Fruit fly (Drosophila melanogaster) whole organism, embryonic: ENCODE measurements around the gene Naxe.

Experiments
- Ada2b ChIP-seq: fragments of 200-800 bp; sonication (Bioruptor generic); IDR thresholded peaks from 2 replicates; pipeline ENCODE4 v1.3.6; 2022; ENCODE audit warnings: missing biosample characterization, missing genetic modification characterization
- CG10565 ChIP-seq: fragments of 200-800 bp; sonication (Bioruptor generic); optimal IDR thresholded peaks from 3 replicates; lab custom pipeline; 2016; ENCODE audit warnings: missing biosample characterization, mild to moderate bottlenecking, missing genetic modification characterization
- CG11247 ChIP-seq: fragments of 200-800 bp; sonication (Bioruptor generic); IDR thresholded peaks from 2 replicates; pipeline ENCODE4 v1.3.6; 2022; ENCODE audit warnings: missing biosample characterization, missing genetic modification characterization
- CG11398 ChIP-seq: fragments of 200-800 bp; sonication (Bioruptor generic); optimal IDR thresholded peaks from 2 replicates; lab custom pipeline; 2016; ENCODE audit warnings: missing biosample characterization, missing genetic modification characterization
- CG11723 ChIP-seq: fragments of 200-800 bp; sonication (Bioruptor generic); optimal IDR thresholded peaks from 2 replicates; lab custom pipeline; 2017; ENCODE audit warnings: missing biosample characterization, mild to moderate bottlenecking, missing genetic modification characterization
- CG12391 ChIP-seq: fragments of 200-800 bp; sonication (Bioruptor generic); optimal IDR thresholded peaks from 3 replicates; lab custom pipeline; 2018; ENCODE audit warnings: missing biosample characterization, mild to moderate bottlenecking, missing genetic modification characterization, moderate library complexity
- CG13296 ChIP-seq: fragments of 200-800 bp; sonication (Bioruptor generic); optimal IDR thresholded peaks from 3 replicates; lab custom pipeline; 2018; ENCODE audit warnings: missing biosample characterization, mild to moderate bottlenecking, missing genetic modification characterization
- CG13424 ChIP-seq: fragments of 200-800 bp; sonication (Bioruptor generic); optimal IDR thresholded peaks from 2 replicates; lab custom pipeline; 2019; ENCODE audit warnings: missing biosample characterization, mild to moderate bottlenecking, missing genetic modification characterization, moderate library complexity
- CG13775 ChIP-seq: fragments of 200-800 bp; sonication (Bioruptor generic); optimal IDR thresholded peaks from 3 replicates; lab custom pipeline; 2017; ENCODE audit warnings: missing biosample characterization, mild to moderate bottlenecking, missing genetic modification characterization
- CG1529 ChIP-seq: fragments of 200-800 bp; sonication (Bioruptor generic); optimal IDR thresholded peaks from 3 replicates; lab custom pipeline; 2018; ENCODE audit warnings: missing biosample characterization, missing genetic modification characterization
- CG15479 ChIP-seq: fragments of 200-800 bp; sonication (Bioruptor generic); optimal IDR thresholded peaks from 3 replicates; lab custom pipeline; 2019; ENCODE audit warnings: missing biosample characterization, mild to moderate bottlenecking, missing genetic modification characterization, moderate library complexity
- CG17385 ChIP-seq: fragments of 200-800 bp; sonication (Bioruptor generic); optimal IDR thresholded peaks from 3 replicates; lab custom pipeline; 2018; ENCODE audit warnings: missing biosample characterization, mild to moderate bottlenecking, missing genetic modification characterization
- CG18262 ChIP-seq: fragments of 200-800 bp; optimal IDR thresholded peaks from 3 replicates; lab custom pipeline; 2019; ENCODE audit warnings: missing biosample characterization, mild to moderate bottlenecking, missing genetic modification characterization, moderate library complexity
- CG2202 ChIP-seq: fragments of 200-800 bp; sonication (Bioruptor generic); optimal IDR thresholded peaks from 2 replicates; lab custom pipeline; 2018; ENCODE audit warnings: missing biosample characterization, mild to moderate bottlenecking, missing genetic modification characterization
- CG32767 ChIP-seq: fragments of 200-800 bp; sonication (Bioruptor generic); IDR thresholded peaks from 2 replicates; pipeline ENCODE4 v1.3.6; 2022; ENCODE audit warnings: missing biosample characterization, missing genetic modification characterization
- CG34224 ChIP-seq: fragments of 200-800 bp; sonication (Bioruptor generic); IDR thresholded peaks from 3 replicates; pipeline ENCODE4 v1.3.6; 2022; ENCODE audit warnings: missing biosample characterization, missing genetic modification characterization; ENCODE audit not compliant: partially characterized antibody
- CG4328 ChIP-seq: fragments of 200-800 bp; sonication (Bioruptor generic); optimal IDR thresholded peaks from 3 replicates; lab custom pipeline; 2017; ENCODE audit warnings: missing biosample characterization, missing genetic modification reagents, missing genetic modification characterization
- CG8089 ChIP-seq: fragments of 200-800 bp; sonication (Bioruptor generic); optimal IDR thresholded peaks from 3 replicates; lab custom pipeline; 2016; ENCODE audit warnings: missing biosample characterization, missing genetic modification characterization
- CG9876 ChIP-seq: fragments of 200-800 bp; sonication (Bioruptor generic); optimal IDR thresholded peaks from 2 replicates; lab custom pipeline; 2016; ENCODE audit warnings: missing biosample characterization, missing genetic modification characterization
- CrebB ChIP-seq: fragments of 200-800 bp; sonication (Bioruptor generic); optimal IDR thresholded peaks from 3 replicates; lab custom pipeline; 2018; ENCODE audit warnings: missing biosample characterization, mild to moderate bottlenecking, missing genetic modification characterization
- D19B ChIP-seq: fragments of 200-800 bp; sonication (Bioruptor generic); optimal IDR thresholded peaks from 2 replicates; lab custom pipeline; 2017; ENCODE audit warnings: missing biosample characterization, mild to moderate bottlenecking, missing genetic modification characterization
- Doc2 ChIP-seq: fragments of 200-800 bp; sonication (Bioruptor generic); IDR thresholded peaks from 2 replicates; pipeline ENCODE4 v1.3.6; 2022; ENCODE audit warnings: missing biosample characterization, missing genetic modification characterization
- E2f1 ChIP-seq: fragments of 200-800 bp; sonication (Bioruptor generic); IDR thresholded peaks from 2 replicates; pipeline ENCODE4 v1.3.6; 2022; ENCODE audit warnings: missing biosample characterization, missing genetic modification characterization
- Eip74EF ChIP-seq, 2 experiments: fragments of 200-800 bp in 1 of 2; fragments of >200 bp in 1 of 2; sonication (Bioruptor generic) in 1 of 2; optimal IDR thresholded peaks; 2 replicates each; lab custom pipeline; 2017 to 2019; ENCODE audit warnings: missing biosample characterization in 2 of 2, missing genetic modification characterization in 2 of 2, mild to moderate bottlenecking in 1 of 2, moderate library complexity in 1 of 2
- Gug ChIP-seq: fragments of 200-800 bp; sonication (Bioruptor generic); IDR thresholded peaks from 4 replicates; pipeline ENCODE4 v1.3.6; 2022; ENCODE audit warnings: missing biosample characterization, missing genetic modification characterization
- HLH54F ChIP-seq: fragments of 200-800 bp; sonication (Bioruptor generic); optimal IDR thresholded peaks from 3 replicates; lab custom pipeline; 2016; ENCODE audit warnings: missing biosample characterization, missing genetic modification characterization
- Oli ChIP-seq: fragments of 200-800 bp; sonication (Bioruptor generic); optimal IDR thresholded peaks from 2 replicates; lab custom pipeline; 2018; ENCODE audit warnings: missing biosample characterization, mild to moderate bottlenecking, missing genetic modification characterization, moderate library complexity
- Xbp1 ChIP-seq: fragments of 200-800 bp; sonication (Bioruptor generic); optimal IDR thresholded peaks from 3 replicates; lab custom pipeline; 2016; ENCODE audit warnings: missing biosample characterization, mild to moderate bottlenecking, missing genetic modification characterization
- ab ChIP-seq: fragments of 200-800 bp; sonication (Bioruptor generic); optimal IDR thresholded peaks from 2 replicates; lab custom pipeline; 2016; ENCODE audit warnings: missing biosample characterization, missing genetic modification characterization
- aop ChIP-seq: fragments of 200-800 bp; sonication (Bioruptor generic); IDR thresholded peaks from 2 replicates; pipeline ENCODE4 v1.3.6; 2022; ENCODE audit warnings: missing biosample characterization, missing genetic modification characterization
- crp ChIP-seq, 2 experiments: fragments of 200-800 bp; sonication (Bioruptor generic); optimal IDR thresholded peaks; 2 replicates in 1 of 2; 3 replicates in 1 of 2; lab custom pipeline; 2017; ENCODE audit warnings: missing biosample characterization in 2 of 2, missing genetic modification characterization in 2 of 2, mild to moderate bottlenecking in 1 of 2, moderate library complexity in 1 of 2
- danr ChIP-seq: fragments of 200-800 bp; sonication (Bioruptor generic); IDR thresholded peaks from 2 replicates; pipeline ENCODE4 v1.3.6; 2022; ENCODE audit warnings: missing biosample characterization, missing genetic modification characterization
- dmrt11E ChIP-seq: fragments of 200-800 bp; sonication (Bioruptor generic); optimal IDR thresholded peaks from 3 replicates; lab custom pipeline; 2018; ENCODE audit warnings: missing biosample characterization, mild to moderate bottlenecking, missing genetic modification characterization, moderate library complexity
- eyg ChIP-seq: fragments of 200-800 bp; sonication (Bioruptor generic); optimal IDR thresholded peaks from 3 replicates; lab custom pipeline; 2016; ENCODE audit warnings: missing biosample characterization, missing genetic modification characterization
- gcm2 ChIP-seq: fragments of 200-800 bp; sonication (Bioruptor generic); optimal IDR thresholded peaks from 2 replicates; lab custom pipeline; 2016; ENCODE audit warnings: missing biosample characterization, missing genetic modification characterization
- grn ChIP-seq: fragments of 200-800 bp; sonication (Bioruptor generic); optimal IDR thresholded peaks from 3 replicates; lab custom pipeline; 2017; ENCODE audit warnings: missing biosample characterization, missing genetic modification characterization
- gt ChIP-seq: fragments of 200-800 bp; sonication (Bioruptor generic); IDR thresholded peaks from 2 replicates; pipeline ENCODE4 v1.3.6; 2022; ENCODE audit warnings: missing biosample characterization, missing genetic modification characterization
- hth ChIP-seq: fragments of >200 bp; optimal IDR thresholded peaks from 2 replicates; lab custom pipeline; 2017; ENCODE audit warnings: inconsistent platforms
- klu ChIP-seq: fragments of 200-800 bp; sonication (Bioruptor generic); IDR thresholded peaks from 2 replicates; pipeline ENCODE4 v1.3.6; 2022; ENCODE audit warnings: missing biosample characterization, missing genetic modification characterization
- onecut ChIP-seq: fragments of 200-800 bp; sonication (Bioruptor generic); IDR thresholded peaks from 2 replicates; pipeline ENCODE4 v1.3.6; 2022; ENCODE audit warnings: missing biosample characterization, missing genetic modification characterization
- p53 ChIP-seq: fragments of 200-800 bp; sonication (Bioruptor generic); optimal IDR thresholded peaks from 2 replicates; lab custom pipeline; 2016; ENCODE audit warnings: missing biosample characterization, missing genetic modification characterization
- sc ChIP-seq, 3 experiments: fragments of >200 bp in 2 of 3; fragments of 200-800 bp in 1 of 3; sonication (Bioruptor generic) in 1 of 3; optimal IDR thresholded peaks; 2 replicates in 2 of 3; 3 replicates in 1 of 3; lab custom pipeline; 2017; ENCODE audit warnings: mild to moderate bottlenecking in 1 of 3, missing biosample characterization in 1 of 3, missing genetic modification characterization in 1 of 3, missing genetic modification reagents in 1 of 3
- schlank ChIP-seq: fragments of 200-800 bp; sonication (Bioruptor generic); optimal IDR thresholded peaks from 2 replicates; lab custom pipeline; 2018; ENCODE audit warnings: missing biosample characterization, mild to moderate bottlenecking, missing genetic modification characterization
- seq ChIP-seq: fragments of 200-800 bp; sonication (Bioruptor generic); IDR thresholded peaks from 2 replicates; pipeline ENCODE4 v1.3.6; 2022; ENCODE audit warnings: missing biosample characterization, missing genetic modification characterization
- so ChIP-seq: fragments of 200-800 bp; sonication (Bioruptor generic); IDR thresholded peaks from 3 replicates; pipeline ENCODE4 v1.3.6; 2022; ENCODE audit warnings: missing biosample characterization, missing genetic modification characterization
- tgo ChIP-seq: fragments of 200-800 bp; sonication (Bioruptor generic); IDR thresholded peaks from 3 replicates; pipeline ENCODE4 v1.3.6; 2022; ENCODE audit warnings: missing biosample characterization, missing genetic modification characterization
- toy ChIP-seq: fragments of 200-800 bp; sonication (Bioruptor generic); IDR thresholded peaks from 2 replicates; pipeline ENCODE4 v1.3.6; 2022; ENCODE audit warnings: missing biosample characterization, missing genetic modification characterization
- trem ChIP-seq: fragments of 200-800 bp; optimal IDR thresholded peaks from 3 replicates; lab custom pipeline; 2019; ENCODE audit warnings: missing biosample characterization, mild to moderate bottlenecking, missing genetic modification characterization, moderate library complexity
- trh ChIP-seq: fragments of 200-800 bp; sonication (Bioruptor generic); optimal IDR thresholded peaks from 2 replicates; lab custom pipeline; 2016; ENCODE audit warnings: missing biosample characterization, missing genetic modification characterization
- tx ChIP-seq: fragments of 200-800 bp; sonication (Bioruptor generic); optimal IDR thresholded peaks from 2 replicates; lab custom pipeline; 2016; ENCODE audit warnings: missing biosample characterization, missing genetic modification characterization
- wdn ChIP-seq: fragments of 200-800 bp; sonication (Bioruptor generic); IDR thresholded peaks from 2 replicates; pipeline ENCODE4 v1.3.6; 2022; ENCODE audit warnings: missing biosample characterization, missing genetic modification characterization
- wor ChIP-seq: fragments of 200-800 bp; sonication (Bioruptor generic); IDR thresholded peaks from 2 replicates; pipeline ENCODE4 v1.3.6; 2022; ENCODE audit warnings: missing biosample characterization, missing genetic modification characterization

Naxe gene

dm6 chrX:10067528-10067927, 18.4 kb downstream of the Naxe start (continued):
- TF ChIP-seq klu (GFP tag; lab: Robert Waterston, UW) = peak; percentile 36; the same call in 1 of the 2 replicates
- no peak for TF ChIP-seq CG4328
- TF ChIP-seq CG8089 (GFP tag; lab: Kevin White, UChicago) = peak; percentile 15
- TF ChIP-seq dmrt11E (tag; lab: Kevin White, UChicago) = peak; percentile 45
- no peak for TF ChIP-seq gcm2 (GFP tag; lab: Kevin White, UChicago)
- TF ChIP-seq D19B (GFP tag; lab: Kevin White, UChicago) = no peak
- TF ChIP-seq CG32767 (GFP tag; lab: Robert Waterston, UW) = no peak
- no peak for TF ChIP-seq CG13775 (GFP tag; lab: Kevin White, UChicago)
- no peak for TF ChIP-seq CG34224 (GFP tag; lab: Robert Waterston, UW)
- no peak for TF ChIP-seq CG11247 (GFP tag; lab: Robert Waterston, UW)
- no peak for TF ChIP-seq CG13296 (GFP tag; lab: Kevin White, UChicago)
- no peak for TF ChIP-seq onecut (GFP tag; lab: Robert Waterston, UW)
- TF ChIP-seq CG13424 (tag; lab: Kevin White, UChicago) = peak; percentile 18
- no peak for TF ChIP-seq ab (GFP tag; lab: Kevin White, UChicago)
- TF ChIP-seq gt (GFP tag; lab: Robert Waterston, UW) = no peak
- no peak for TF ChIP-seq hth (lab: Kevin White, UChicago)
- TF ChIP-seq grn (GFP tag; lab: Kevin White, UChicago) = no peak
- no peak for TF ChIP-seq sc (optimal IDR thresholded peaks at IDR 0.05; lab: Kevin White, UChicago)
- no peak for TF ChIP-seq sc (GFP tag; optimal IDR thresholded peaks at IDR 0.05; lab: Kevin White, UChicago)
- TF ChIP-seq CG2202 = no peak
- TF ChIP-seq so (GFP tag; lab: Robert Waterston, UW) = no peak
- TF ChIP-seq schlank (tag; lab: Kevin White, UChicago) = no peak
- TF ChIP-seq HLH54F (GFP tag; lab: Kevin White, UChicago) = peak; percentile 15
- peak; percentile 62; the same call in 1 of the 2 replicates for TF ChIP-seq Ada2b (GFP tag; lab: Robert Waterston, UW)
- TF ChIP-seq Gug (GFP tag; lab: Robert Waterston, UW) = peak; percentile 38; the same call in 1 of the 4 replicates
- peak; percentile 13 for TF ChIP-seq CG17385
- peak; percentile 57 for TF ChIP-seq Xbp1
- no peak for TF ChIP-seq wdn (GFP tag; lab: Robert Waterston, UW)
- TF ChIP-seq trem = no peak
- TF ChIP-seq Doc2 (GFP tag; lab: Robert Waterston, UW) = no peak
- TF ChIP-seq CG1529 (GFP tag; lab: Kevin White, UChicago) = peak; percentile 20
- no peak for TF ChIP-seq trh (GFP tag; lab: Kevin White, UChicago)
- TF ChIP-seq Eip74EF (GFP tag; optimal IDR thresholded peaks at IDR 0.05; lab: Kevin White, UChicago) = no peak
- TF ChIP-seq CG15479 (GFP tag; lab: Kevin White, UChicago) = no peak
- no peak for TF ChIP-seq danr (GFP tag; lab: Robert Waterston, UW)
- no peak for TF ChIP-seq CG11723 (GFP tag; lab: Kevin White, UChicago)
- no peak for TF ChIP-seq p53 (GFP tag; lab: Kevin White, UChicago)
- TF ChIP-seq aop (GFP tag; lab: Robert Waterston, UW) = no peak
- TF ChIP-seq E2f1 (GFP tag; lab: Robert Waterston, UW) = 0 out of 2 replicates have a peak, but pooled peaks have one; percentile 22
- TF ChIP-seq wor (GFP tag; lab: Robert Waterston, UW) = no peak; the same call in 1 of the 2 replicates
- no peak for TF ChIP-seq crp (GFP tag; optimal IDR thresholded peaks at IDR 0.05; lab: Kevin White, UChicago)
- TF ChIP-seq CG10565 (GFP tag; lab: Kevin White, UChicago) = no peak
- peak; percentile 23; the same call in 1 of the 3 replicates for TF ChIP-seq tgo (GFP tag; lab: Robert Waterston, UW)
- peak; percentile 32 for TF ChIP-seq CG18262
- TF ChIP-seq CG11398 (GFP tag; lab: Kevin White, UChicago) = no peak
- no peak for TF ChIP-seq CrebB (tag; lab: Kevin White, UChicago)
- no peak for TF ChIP-seq toy (GFP tag; lab: Robert Waterston, UW)
- TF ChIP-seq tx (GFP tag; lab: Kevin White, UChicago) = peak; percentile 7
- no peak for TF ChIP-seq CG9876 (GFP tag; lab: Kevin White, UChicago)
- no peak for TF ChIP-seq eyg
- peak; percentile 58 for TF ChIP-seq Oli (tag; lab: Kevin White, UChicago)
- 0 out of 2 replicates have a peak, but pooled peaks have one; percentile 21 for TF ChIP-seq seq
- peak; percentile 34 for TF ChIP-seq CG12391
